Comparison of ENCODE assay signal across 1 fruit fly cellular context in genomic region chr3L:5869614-5870204, dm6.
TF ChIP-seq lines count a peak whose summit lies in the region.

No protein-coding gene starts in this region.

TF ChIP-seq in whole organism, embryonic, 481 proteins besides CTCF, POLR2A, EP300 and RAD21 (continued from another document and continues in another):
- TF ChIP-seq chm (GFP tag; IDR thresholded peaks at IDR 0.05; lab: Robert Waterston, UW) (peak; percentile 74), CG7745 (tag; optimal IDR thresholded peaks at IDR 0.05; lab: Kevin White, UChicago) (no peak), ash1 (GFP tag; optimal IDR thresholded peaks at IDR 0.05; lab: Kevin White, UChicago) (no peak), Aef1 (GFP tag; IDR thresholded peaks at IDR 0.05; lab: Robert Waterston, UW) (peak; percentile 98), esg (GFP tag; conservative IDR thresholded peaks at IDR 0.05; lab: Robert Waterston, UW) (peak; percentile 22; the same call in 1 of the 2 replicates), E2f1 (GFP tag; IDR thresholded peaks at IDR 0.05; lab: Robert Waterston, UW) (peak; percentile 64), H2.0 (GFP tag; IDR thresholded peaks at IDR 0.05; lab: Robert Waterston, UW) (peak; percentile 69), CG9797 (GFP tag; optimal IDR thresholded peaks at IDR 0.05; lab: Kevin White, UChicago) (peak; percentile 18), unpg (GFP tag; optimal IDR thresholded peaks at IDR 0.05; lab: Kevin White, UChicago) (peak; percentile 54), stc (GFP tag; IDR thresholded peaks at IDR 0.05; lab: Robert Waterston, UW) (peak; percentile 56; the same call in 1 of the 2 replicates), CG2199 (GFP tag; IDR thresholded peaks at IDR 0.05; lab: Robert Waterston, UW) (peak; percentile 95), btn (GFP tag; optimal IDR thresholded peaks at IDR 0.05; lab: Kevin White, UChicago) (peak; percentile 31), klu (GFP tag; IDR thresholded peaks at IDR 0.05; lab: Robert Waterston, UW) (peak; percentile 31; the same call in 1 of the 2 replicates), CG8388 (GFP tag; optimal IDR thresholded peaks at IDR 0.05; lab: Kevin White, UChicago) (no peak), kni (GFP tag; optimal IDR thresholded peaks at IDR 0.05; lab: Kevin White, UChicago) (peak; percentile 9), tup (GFP tag; optimal IDR thresholded peaks at IDR 0.05; lab: Kevin White, UChicago) (no peak), tin (GFP tag; optimal IDR thresholded peaks at IDR 0.05; lab: Kevin White, UChicago) (peak; percentile 88), Lhr (GFP tag; optimal IDR thresholded peaks at IDR 0.05; lab: Kevin White, UChicago) (peak; percentile 85), vvl (GFP tag; IDR thresholded peaks at IDR 0.05; lab: Robert Waterston, UW) (peak; percentile 97), p53 (GFP tag; optimal IDR thresholded peaks at IDR 0.05; lab: Kevin White, UChicago) (peak; percentile 65), YL-1 (GFP tag; optimal IDR thresholded peaks at IDR 0.05; lab: Kevin White, UChicago) (no peak), CG3995 (GFP tag; optimal IDR thresholded peaks at IDR 0.05; lab: Kevin White, UChicago) (no peak), nom (GFP tag; optimal IDR thresholded peaks at IDR 0.05; lab: Kevin White, UChicago) (no peak), D19B (GFP tag; optimal IDR thresholded peaks at IDR 0.05; lab: Kevin White, UChicago) (no peak), CG10321 (GFP tag; IDR thresholded peaks at IDR 0.05; lab: Robert Waterston, UW) (peak; percentile 38; the same call in 1 of the 2 replicates), CG10565 (GFP tag; optimal IDR thresholded peaks at IDR 0.05; lab: Kevin White, UChicago) (no peak), CG6765 (GFP tag; optimal IDR thresholded peaks at IDR 0.05; lab: Kevin White, UChicago) (no peak), Fer1 (GFP tag; optimal IDR thresholded peaks at IDR 0.05; lab: Kevin White, UChicago) (no peak), CG33557 (GFP tag; optimal IDR thresholded peaks at IDR 0.05; lab: Kevin White, UChicago) (peak; percentile 35), CG30020 (tag; optimal IDR thresholded peaks at IDR 0.05; lab: Kevin White, UChicago) (no peak), Gsc (GFP tag; IDR thresholded peaks at IDR 0.05; lab: Robert Waterston, UW) (no peak), pita (GFP tag; optimal IDR thresholded peaks at IDR 0.05; lab: Kevin White, UChicago) (peak; percentile 59), hb (GFP tag; IDR thresholded peaks at IDR 0.05; lab: Robert Waterston, UW; ENCODE audit: partially characterized antibody) (no peak), Dp (GFP tag; optimal IDR thresholded peaks at IDR 0.05; lab: Kevin White, UChicago) (no peak), insv (GFP tag; optimal IDR thresholded peaks at IDR 0.05; lab: Kevin White, UChicago) (peak in 1 of 2 experiments; percentile 70), Antp (GFP tag; optimal IDR thresholded peaks at IDR 0.05; lab: Kevin White, UChicago) (peak; percentile 76), chif (GFP tag; optimal IDR thresholded peaks at IDR 0.05; lab: Kevin White, UChicago) (peak; percentile 18 to 69), ranshi (GFP tag; IDR thresholded peaks at IDR 0.05; lab: Robert Waterston, UW) (0 out of 2 replicates have a peak, but pooled peaks have one; percentile 45), az2 (GFP tag; optimal IDR thresholded peaks at IDR 0.05; lab: Kevin White, UChicago) (peak; percentile 67), yki (optimal IDR thresholded peaks at IDR 0.05; lab: Kevin White, UChicago) (no peak), Pdp1 (GFP tag; optimal IDR thresholded peaks at IDR 0.05; lab: Kevin White, UChicago) (peak in 1 of 2 experiments; percentile 28), CG16779 (GFP tag; IDR thresholded peaks at IDR 0.05; lab: Robert Waterston, UW) (0 out of 2 replicates have a peak, but pooled peaks have one; percentile 52), br (optimal IDR thresholded peaks at IDR 0.05; lab: Kevin White, UChicago) (no peak), CG4404 (GFP tag; IDR thresholded peaks at IDR 0.05; lab: Robert Waterston, UW) (peak; percentile 38), org-1 (GFP tag; optimal IDR thresholded peaks at IDR 0.05; lab: Kevin White, UChicago) (no peak), NC2α (GFP tag; optimal IDR thresholded peaks at IDR 0.05; lab: Kevin White, UChicago) (peak; percentile 11), HmgZ (tag; optimal IDR thresholded peaks at IDR 0.05; lab: Kevin White, UChicago) (peak; percentile 72), CG31441 (GFP tag; IDR thresholded peaks at IDR 0.05; lab: Robert Waterston, UW) (no peak), HLH54F (GFP tag; optimal IDR thresholded peaks at IDR 0.05; lab: Kevin White, UChicago) (peak; percentile 34), toy (GFP tag; IDR thresholded peaks at IDR 0.05; lab: Robert Waterston, UW) (no peak), ci (GFP tag; IDR thresholded peaks at IDR 0.05; lab: Robert Waterston, UW) (peak; percentile 91), Ptx1 (GFP tag; IDR thresholded peaks at IDR 0.05; lab: Robert Waterston, UW) (peak; percentile 86), CG7928 (GFP tag; optimal IDR thresholded peaks at IDR 0.05; lab: Kevin White, UChicago) (peak; percentile 15), Hand (GFP tag; optimal IDR thresholded peaks at IDR 0.05; lab: Kevin White, UChicago) (no peak), CG12769 (tag; optimal IDR thresholded peaks at IDR 0.05; lab: Kevin White, UChicago) (no peak), da (GFP tag; optimal IDR thresholded peaks at IDR 0.05; lab: Kevin White, UChicago) (no peak), CG15479 (GFP tag; optimal IDR thresholded peaks at IDR 0.05; lab: Kevin White, UChicago) (no peak), CG4820 (GFP tag; optimal IDR thresholded peaks at IDR 0.05; lab: Kevin White, UChicago) (peak; percentile 64), HLH3B (GFP tag; IDR thresholded peaks at IDR 0.05; lab: Robert Waterston, UW) (peak; percentile 71), zen (tag; optimal IDR thresholded peaks at IDR 0.05; lab: Kevin White, UChicago) (peak; percentile 86), Abd-B (GFP tag; optimal IDR thresholded peaks at IDR 0.05; lab: Kevin White, UChicago) (peak; percentile 33), CG8281 (tag; optimal IDR thresholded peaks at IDR 0.05; lab: Kevin White, UChicago) (no peak), Bgb (GFP tag; IDR thresholded peaks at IDR 0.05; lab: Robert Waterston, UW; ENCODE audit: partially characterized antibody) (peak; percentile 64; the same call in 1 of the 2 replicates), Optix (GFP tag; IDR thresholded peaks at IDR 0.05; lab: Robert Waterston, UW) (peak; percentile 60; the same call in 2 of the 3 replicates), Eip74EF (GFP tag; optimal IDR thresholded peaks at IDR 0.05; lab: Kevin White, UChicago) (peak in 1 of 2 experiments; percentile 34), Med (GFP tag; lab: Kevin White, UChicago) (no peak), Dek (tag; optimal IDR thresholded peaks at IDR 0.05; lab: Kevin White, UChicago) (peak; percentile 24), zf30C (GFP tag; optimal IDR thresholded peaks at IDR 0.05; lab: Kevin White, UChicago) (no peak), CG8765 (GFP tag; IDR thresholded peaks at IDR 0.05; lab: Robert Waterston, UW) (peak; percentile 53; the same call in 1 of the 2 replicates), Stat92E (GFP tag; optimal IDR thresholded peaks at IDR 0.05; lab: Kevin White, UChicago) (peak in 1 of 3 experiments; percentile 67), CG4360 (GFP tag; IDR thresholded peaks at IDR 0.05; lab: Robert Waterston, UW) (peak; percentile 94), CG17612 (GFP tag; IDR thresholded peaks at IDR 0.05; lab: Robert Waterston, UW) (peak; percentile 21; the same call in 1 of the 2 replicates), onecut (GFP tag; IDR thresholded peaks at IDR 0.05; lab: Robert Waterston, UW) (peak; percentile 75), CG6813 (GFP tag; optimal IDR thresholded peaks at IDR 0.05; lab: Kevin White, UChicago) (no peak), GATAe (GFP tag; conservative IDR thresholded peaks at IDR 0.05; lab: Robert Waterston, UW) (no peak), CG31365 (tag; optimal IDR thresholded peaks at IDR 0.05; lab: Kevin White, UChicago) (peak; percentile 87), NC2β (GFP tag; optimal IDR thresholded peaks at IDR 0.05; lab: Kevin White, UChicago) (peak; percentile 60), Dip3 (GFP tag; optimal IDR thresholded peaks at IDR 0.05; lab: Kevin White, UChicago) (peak; percentile 50), sqz (GFP tag; optimal IDR thresholded peaks at IDR 0.05; lab: Kevin White, UChicago) (no peak), dm (GFP tag; optimal IDR thresholded peaks at IDR 0.05; lab: Kevin White, UChicago) (no peak), dmrt11E (tag; optimal IDR thresholded peaks at IDR 0.05; lab: Kevin White, UChicago) (peak; percentile 54), sens-2 (GFP tag; IDR thresholded peaks at IDR 0.05; lab: Robert Waterston, UW) (0 out of 2 replicates have a peak, but pooled peaks have one; percentile 8), amos (GFP tag; IDR thresholded peaks at IDR 0.05; lab: Robert Waterston, UW; ENCODE audit: partially characterized antibody) (peak; percentile 40; the same call in 1 of the 2 replicates), CG10654 (GFP tag; optimal IDR thresholded peaks at IDR 0.05; lab: Kevin White, UChicago) (peak; percentile 84), bsh (GFP tag; optimal IDR thresholded peaks at IDR 0.05; lab: Kevin White, UChicago) (peak in 1 of 2 experiments; percentile 37), CG14441 (GFP tag; IDR thresholded peaks at IDR 0.05; lab: Robert Waterston, UW) (peak; percentile 77), tgo (GFP tag; IDR thresholded peaks at IDR 0.05; lab: Robert Waterston, UW) (peak; percentile 69), zfh1 (GFP tag; IDR thresholded peaks at IDR 0.05; lab: Robert Waterston, UW) (peak; percentile 84; the same call in 2 of the 3 replicates), CG6791 (GFP tag; IDR thresholded peaks at IDR 0.05; lab: Robert Waterston, UW; ENCODE audit: partially characterized antibody) (peak; percentile 87), Nf-YC (tag; optimal IDR thresholded peaks at IDR 0.05; lab: Kevin White, UChicago) (no peak), CG5245 (GFP tag; optimal IDR thresholded peaks at IDR 0.05; lab: Kevin White, UChicago) (peak; percentile 89), CG14965 (GFP tag; optimal IDR thresholded peaks at IDR 0.05; lab: Kevin White, UChicago; ENCODE audit: borderline replicate concordance) (peak; percentile 50), ind (GFP tag; optimal IDR thresholded peaks at IDR 0.05; lab: Kevin White, UChicago) (peak; percentile 80), tx (GFP tag; optimal IDR thresholded peaks at IDR 0.05; lab: Kevin White, UChicago) (peak; percentile 18), gcm (GFP tag; optimal IDR thresholded peaks at IDR 0.05; lab: Kevin White, UChicago) (peak; percentile 11), row (GFP tag; IDR thresholded peaks at IDR 0.05; lab: Robert Waterston, UW) (peak; percentile 24; the same call in 1 of the 3 replicates), CG18764 (GFP tag; optimal IDR thresholded peaks at IDR 0.05; lab: Kevin White, UChicago) (peak; percentile 70), pzg (GFP tag; optimal IDR thresholded peaks at IDR 0.05; lab: Kevin White, UChicago) (peak; percentile 31), CG12236 (GFP tag; optimal IDR thresholded peaks at IDR 0.05; lab: Kevin White, UChicago) (no peak), CG1647 (GFP tag; optimal IDR thresholded peaks at IDR 0.05; lab: Kevin White, UChicago) (peak; percentile 27), salm (tag; optimal IDR thresholded peaks at IDR 0.05; lab: Kevin White, UChicago) (no peak), CG8089 (GFP tag; optimal IDR thresholded peaks at IDR 0.05; lab: Kevin White, UChicago) (no peak), CG32532 (GFP tag; IDR thresholded peaks at IDR 0.05; lab: Robert Waterston, UW) (peak; percentile 93), schlank (tag; optimal IDR thresholded peaks at IDR 0.05; lab: Kevin White, UChicago) (no peak), Awh (GFP tag; IDR thresholded peaks at IDR 0.05; lab: Robert Waterston, UW) (peak; percentile 64; the same call in 1 of the 2 replicates), CG34224 (GFP tag; IDR thresholded peaks at IDR 0.05; lab: Robert Waterston, UW; ENCODE audit: partially characterized antibody) (no peak), pum (GFP tag; optimal IDR thresholded peaks at IDR 0.05; lab: Kevin White, UChicago) (peak; percentile 73), pros (GFP tag; optimal IDR thresholded peaks at IDR 0.05; lab: Kevin White, UChicago) (no peak), fru (optimal IDR thresholded peaks at IDR 0.05; lab: Kevin White, UChicago) (no peak), CG13775 (GFP tag; optimal IDR thresholded peaks at IDR 0.05; lab: Kevin White, UChicago) (peak; percentile 1), CG3407 (GFP tag; optimal IDR thresholded peaks at IDR 0.05; lab: Kevin White, UChicago) (no peak), cwo (GFP tag; optimal IDR thresholded peaks at IDR 0.05; lab: Kevin White, UChicago) (no peak), Doc2 (GFP tag; IDR thresholded peaks at IDR 0.05; lab: Robert Waterston, UW) (no peak), danr (GFP tag; IDR thresholded peaks at IDR 0.05; lab: Robert Waterston, UW) (0 out of 2 replicates have a peak, but pooled peaks have one; percentile 12), Sin3A (optimal IDR thresholded peaks at IDR 0.05; lab: Kevin White, UChicago) (no peak), CG11695 (GFP tag; IDR thresholded peaks at IDR 0.05; lab: Robert Waterston, UW) (no peak), otp (GFP tag; IDR thresholded peaks at IDR 0.05; lab: Robert Waterston, UW) (peak; percentile 76; the same call in 2 of the 3 replicates), fd3F (GFP tag; optimal IDR thresholded peaks at IDR 0.05; lab: Kevin White, UChicago) (peak; percentile 46), sc (optimal IDR thresholded peaks at IDR 0.05; lab: Kevin White, UChicago) (no peak), sc (GFP tag; optimal IDR thresholded peaks at IDR 0.05; lab: Kevin White, UChicago) (peak; percentile 11), CG8290 (GFP tag; optimal IDR thresholded peaks at IDR 0.05; lab: Kevin White, UChicago) (peak; percentile 94), CG8290 (tag; optimal IDR thresholded peaks at IDR 0.05; lab: Kevin White, UChicago) (no peak), CG9876 (GFP tag; optimal IDR thresholded peaks at IDR 0.05; lab: Kevin White, UChicago) (peak; percentile 61), CG31224 (GFP tag; IDR thresholded peaks at IDR 0.05; lab: Robert Waterston, UW) (peak; percentile 56; the same call in 1 of the 2 replicates), shn (GFP tag; optimal IDR thresholded peaks at IDR 0.05; lab: Kevin White, UChicago) (no peak), CG7372 (GFP tag; IDR thresholded peaks at IDR 0.05; lab: Robert Waterston, UW) (peak; percentile 75), CG42726 (GFP tag; IDR thresholded peaks at IDR 0.05; lab: Robert Waterston, UW; ENCODE audit: partially characterized antibody) (peak; percentile 77), CG5953 (GFP tag; IDR thresholded peaks at IDR 0.05; lab: Robert Waterston, UW) (peak; percentile 23; the same call in 1 of the 2 replicates), Myb (GFP tag; optimal IDR thresholded peaks at IDR 0.05; lab: Kevin White, UChicago) (peak; percentile 18), CG4854 (GFP tag; optimal IDR thresholded peaks at IDR 0.05; lab: Kevin White, UChicago) (peak; percentile 60)
